Worm (Caenorhabditis elegans): ENCODE data around the gene ceh-57.

ceh-57 gene

DNA sequence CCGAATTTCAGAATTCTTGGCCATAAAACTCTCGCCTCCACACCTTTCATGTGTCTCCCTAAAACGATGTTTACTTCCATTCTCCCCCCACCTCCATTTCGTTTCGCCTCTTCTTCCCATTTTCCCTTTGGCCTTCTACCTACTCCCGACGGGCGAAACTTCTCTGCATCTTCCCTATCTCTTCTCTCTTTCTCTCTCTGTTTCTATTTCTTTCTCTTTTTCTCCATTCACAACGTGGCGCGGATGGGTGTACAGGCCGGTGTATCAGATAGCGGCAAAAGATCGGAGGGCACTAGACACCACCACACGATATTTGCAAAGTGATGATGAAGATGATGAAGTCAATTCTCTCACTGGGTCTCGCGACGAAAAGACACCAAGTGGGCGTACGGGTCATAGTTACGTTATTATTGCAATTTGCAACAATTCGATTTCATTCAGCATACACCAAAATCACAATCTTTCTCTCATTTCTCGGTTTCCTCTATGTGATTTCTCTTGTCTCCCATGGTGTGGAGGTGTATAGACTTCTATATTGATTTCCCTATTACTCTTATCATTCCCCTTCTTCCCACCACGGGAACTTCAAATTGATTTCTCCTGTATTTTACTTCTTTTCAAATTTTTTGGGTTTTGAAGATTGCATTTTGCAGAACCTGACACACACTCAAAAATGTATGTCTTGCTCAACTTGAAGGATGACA is 17.7 kb upstream of the ceh-57 start, which contains the start of gene ztf-27:
TSS of gene ztf-27 (plus strand) at position 654 of the 704 bp plus-strand sequence.
- no peak for TF ChIP-seq ztf-22 (GFP tag; optimal IDR thresholded peaks at IDR 0.05)
- no peak for TF ChIP-seq him-1 (tag; optimal IDR thresholded peaks at IDR 0.05)
- TF ChIP-seq nhr-80 (tag; optimal IDR thresholded peaks at IDR 0.05), result peak; percentile 32
- TF ChIP-seq zfh-2 (GFP tag; conservative IDR thresholded peaks at IDR 0.05), result peak; percentile 54; the same call in 1 of the 2 replicates
- no peak for TF ChIP-seq cebp-1 (GFP tag; IDR thresholded peaks at IDR 0.05)
- TF ChIP-seq cebp-1 (tag; optimal IDR thresholded peaks at IDR 0.05), result peak; percentile 25
- TF ChIP-seq aptf-3 (GFP tag; IDR thresholded peaks at IDR 0.05), result no peak

ce11 chrII:10382247-10382646 is 15.2 kb upstream of the ceh-57 start:
- TF ChIP-seq mcd-1 (GFP tag; IDR thresholded peaks at IDR 0.05), result peak; percentile 51; the same call in 1 of the 2 replicates
- no peak for TF ChIP-seq ztf-28 (GFP tag; IDR thresholded peaks at IDR 0.05)
- TF ChIP-seq ccch-3 (GFP tag; optimal IDR thresholded peaks at IDR 0.05), result no peak
- TF ChIP-seq nhr-27 (tag; optimal IDR thresholded peaks at IDR 0.05), result no peak
- TF ChIP-seq sptf-2 (GFP tag; optimal IDR thresholded peaks at IDR 0.05), result no peak
- TF ChIP-seq nhr-80 (tag; optimal IDR thresholded peaks at IDR 0.05), result peak; percentile 70
- TF ChIP-seq ceh-58 (GFP tag; IDR thresholded peaks at IDR 0.05), result no peak
- TF ChIP-seq snpc-1.3 (tag; optimal IDR thresholded peaks at IDR 0.05; ENCODE audit: insufficient read depth), result no peak
- 0 out of 2 replicates have a peak, but pooled peaks have one; percentile 11 for TF ChIP-seq pbrm-1 (GFP tag; IDR thresholded peaks at IDR 0.05)
- peak; percentile 81 for TF ChIP-seq zfh-2 (GFP tag; conservative IDR thresholded peaks at IDR 0.05)
- no peak for TF ChIP-seq sdz-38 (tag; optimal IDR thresholded peaks at IDR 0.05)
- TF ChIP-seq snpc-4 (GFP tag; optimal IDR thresholded peaks at IDR 0.05), result no peak
- TF ChIP-seq snpc-4 (tag; optimal IDR thresholded peaks at IDR 0.05), result peak in 2 of 4 experiments; percentile 41 to 82
- TF ChIP-seq lin-54 (GFP tag; optimal IDR thresholded peaks at IDR 0.05), result peak; percentile 20
- TF ChIP-seq nfya-2 (GFP tag; IDR thresholded peaks at IDR 0.05), result no peak
- peak; percentile 26 for TF ChIP-seq attf-5 (GFP tag; optimal IDR thresholded peaks at IDR 0.05)
- no peak for TF ChIP-seq T07F8.4 (tag; optimal IDR thresholded peaks at IDR 0.05)
- TF ChIP-seq attf-3 (GFP tag; conservative IDR thresholded peaks at IDR 0.05), result no peak
- peak; percentile 11 for TF ChIP-seq ZK185.1 (tag; optimal IDR thresholded peaks at IDR 0.05; ENCODE audit: poor library complexity, severe bottlenecking)
- TF ChIP-seq mxl-1 (tag; optimal IDR thresholded peaks at IDR 0.05), result no peak
- peak; percentile 65; the same call in 1 of the 2 replicates for TF ChIP-seq egrh-3 (GFP tag; IDR thresholded peaks at IDR 0.05)
- peak; percentile 1 for TF ChIP-seq ztf-26 (tag; optimal IDR thresholded peaks at IDR 0.05)
- TF ChIP-seq cebp-1 (GFP tag; IDR thresholded peaks at IDR 0.05), result peak; percentile 31; the same call in 1 of the 2 replicates
- peak; percentile 67 for TF ChIP-seq cebp-1 (tag; optimal IDR thresholded peaks at IDR 0.05)
- TF ChIP-seq ceh-27 (GFP tag; optimal IDR thresholded peaks at IDR 0.05), result peak; percentile 18
- TF ChIP-seq lin-40 (tag; optimal IDR thresholded peaks at IDR 0.05), result peak; percentile 30
- TF ChIP-seq let-526 (GFP tag; IDR thresholded peaks at IDR 0.05), result 0 out of 2 replicates have a peak, but pooled peaks have one; percentile 45
- no peak for TF ChIP-seq cebp-2 (GFP tag; IDR thresholded peaks at IDR 0.05)
- peak; percentile 64; the same call in 1 of the 2 replicates for TF ChIP-seq Y56A3A.18 (GFP tag; IDR thresholded peaks at IDR 0.05)
- peak; percentile 41; the same call in 1 of the 2 replicates for TF ChIP-seq K11D2.4 (GFP tag; IDR thresholded peaks at IDR 0.05)
- TF ChIP-seq attf-6 (GFP tag; IDR thresholded peaks at IDR 0.05), result no peak
- peak; percentile 8 for TF ChIP-seq gei-17 (GFP tag; optimal IDR thresholded peaks at IDR 0.05)
- TF ChIP-seq mel-28 (tag; optimal IDR thresholded peaks at IDR 0.05; ENCODE audit: borderline replicate concordance), result no peak
- 0 out of 2 replicates have a peak, but pooled peaks have one; percentile 39 for TF ChIP-seq hsf-1 (GFP tag; IDR thresholded peaks at IDR 0.05)
- peak; percentile 51 for TF ChIP-seq chd-7 (tag; optimal IDR thresholded peaks at IDR 0.05)
- no peak for TF ChIP-seq egl-44 (GFP tag; IDR thresholded peaks at IDR 0.05)
- no peak for TF ChIP-seq snpc-1.1 (tag; optimal IDR thresholded peaks at IDR 0.05; ENCODE audit: insufficient read depth)
- TF ChIP-seq dox-1 (GFP tag; IDR thresholded peaks at IDR 0.05), result peak; percentile 73
- peak; percentile 6 for TF ChIP-seq tbp1 (GFP tag; optimal IDR thresholded peaks at IDR 0.05)
- peak; percentile 65; the same call in 1 of the 2 replicates for TF ChIP-seq hmg-1.2 (GFP tag; IDR thresholded peaks at IDR 0.05)

All from whole organism, young adult.